Fruit fly (Drosophila melanogaster) whole organism, adult: ENCODE measurements around the gene CG3734.

Experiments used
- CG1620 ChIP-seq: fragments of 200-800 bp; sonication (Bioruptor generic); optimal IDR thresholded peaks from 2 replicates; lab custom pipeline; 2016; ENCODE audit warnings: missing biosample characterization, missing genetic modification characterization
- CG33017 ChIP-seq: fragments of 200-800 bp; sonication (Bioruptor generic); optimal IDR thresholded peaks from 2 replicates; lab custom pipeline; 2018; ENCODE audit warnings: missing biosample characterization, mild to moderate bottlenecking, missing genetic modification characterization, moderate library complexity
- CG7045 ChIP-seq: fragments of 200-800 bp; sonication (Bioruptor generic); optimal IDR thresholded peaks from 2 replicates; lab custom pipeline; 2017; ENCODE audit warnings: missing biosample characterization, mild to moderate bottlenecking, missing genetic modification characterization
- Hr96 ChIP-seq: fragments of 200-800 bp; sonication (Bioruptor generic); optimal IDR thresholded peaks from 2 replicates; lab custom pipeline; 2016; ENCODE audit warnings: missing biosample characterization, missing genetic modification characterization
- bab1 ChIP-seq: fragments of 200-800 bp; sonication (Bioruptor generic); optimal IDR thresholded peaks from 3 replicates; lab custom pipeline; 2019; ENCODE audit warnings: missing biosample characterization, mild to moderate bottlenecking, missing genetic modification characterization, moderate library complexity
- kay ChIP-seq: fragments of 200-800 bp; sonication (Bioruptor generic); peaks from one replicate; lab custom pipeline; 2016; ENCODE audit warnings: missing biosample characterization, missing genetic modification characterization, borderline replicate concordance
- pad ChIP-seq: fragments of 200-800 bp; sonication (Bioruptor generic); optimal IDR thresholded peaks from 3 replicates; lab custom pipeline; 2017; ENCODE audit warnings: missing biosample characterization, missing genetic modification characterization, mild to moderate bottlenecking, moderate library complexity, missing genetic modification reagents
- tj ChIP-seq: fragments of 200-800 bp; sonication (Bioruptor generic); optimal IDR thresholded peaks from 3 replicates; lab custom pipeline; 2017; ENCODE audit warnings: missing biosample characterization, mild to moderate bottlenecking, missing genetic modification characterization, moderate library complexity
- toe ChIP-seq: fragments of 200-800 bp; sonication (Bioruptor generic); optimal IDR thresholded peaks from 2 replicates; lab custom pipeline; 2016; ENCODE audit warnings: missing biosample characterization, missing genetic modification characterization

DNA sequence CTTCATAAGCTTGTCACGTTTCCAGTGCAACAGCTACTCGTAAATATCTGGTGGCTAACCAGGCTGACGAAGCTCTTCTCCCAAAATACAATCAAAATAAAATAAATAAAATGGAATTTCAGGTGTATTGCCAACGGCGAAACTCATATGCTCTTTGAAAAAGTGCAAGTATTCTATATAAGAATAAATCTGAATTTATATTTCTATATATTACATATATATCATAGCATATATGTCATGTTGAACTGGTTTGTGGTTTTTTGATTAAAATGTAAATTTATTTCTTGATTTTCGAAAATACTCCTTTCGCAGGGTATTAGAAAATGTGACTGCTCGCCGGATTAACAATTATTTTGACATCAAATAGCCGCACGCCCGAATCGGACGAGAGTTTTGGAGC, 40.0 kb upstream of the CG3734 start:
- TF ChIP-seq bab1 (GFP tag; lab: Kevin White, UChicago) (no peak), CG33017 (no peak), Hr96 (no peak), toe (GFP tag; lab: Kevin White, UChicago) (no peak), kay (GFP tag; lab: Kevin White, UChicago) (no peak), CG7045 (GFP tag; lab: Kevin White, UChicago) (no peak), CG1620 (GFP tag; lab: Kevin White, UChicago) (no peak), tj (GFP tag; lab: Kevin White, UChicago) (no peak), pad (GFP tag; lab: Kevin White, UChicago) (no peak)
